Worm (Caenorhabditis elegans): ENCODE results near the gene C24H10.3.

ce11 chrX:5105703-5106102 is 44.8 kb downstream of the C24H10.3 start:
- TF ChIP-seq tab-1 (GFP tag; IDR thresholded peaks at IDR 0.05) (no peak), flt-1 (GFP tag; IDR thresholded peaks at IDR 0.05) (no peak), T22C8.4 (GFP tag; IDR thresholded peaks at IDR 0.05) (no peak), ztf-23 (GFP tag; IDR thresholded peaks at IDR 0.05) (no peak)

Data from whole organism, midembryonic.